Fruit fly (Drosophila melanogaster): Measurements from ENCODE around the gene PSMG1.

The PSMG1 gene

DNA sequence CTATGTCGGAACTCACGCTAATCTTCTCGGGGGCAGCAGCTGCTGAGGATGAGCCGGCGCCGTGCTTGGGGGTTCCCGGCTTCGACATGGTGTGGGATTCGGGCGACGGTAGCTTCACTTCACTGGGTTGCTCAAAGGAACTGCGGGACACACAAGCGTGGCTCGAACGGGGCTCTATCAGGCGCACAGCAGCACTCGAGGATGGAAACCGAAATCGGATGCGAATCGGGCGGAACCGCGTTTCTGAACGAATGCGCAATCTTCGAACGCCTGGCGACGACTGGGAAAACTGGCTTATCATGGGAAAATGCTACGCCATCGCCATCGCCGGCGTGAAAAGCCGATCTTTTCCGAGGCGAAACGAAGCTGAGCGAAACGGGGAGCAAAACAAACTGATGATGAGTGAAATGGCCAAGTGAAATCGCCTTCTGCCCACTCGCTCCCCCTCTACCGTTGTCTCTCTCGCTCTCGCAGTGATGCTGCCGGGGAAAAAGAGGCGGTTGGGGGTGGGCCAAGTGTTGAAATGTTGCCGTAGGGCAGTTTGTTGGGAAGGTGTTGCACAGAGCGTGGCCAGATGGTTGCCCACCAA, 22.4 kb downstream of the PSMG1 start:
- TF ChIP-seq ken (GFP tag; IDR thresholded peaks at IDR 0.05), result no peak
- TF ChIP-seq CG31224 (GFP tag; IDR thresholded peaks at IDR 0.05), result peak; percentile 70
- peak; percentile 53 for TF ChIP-seq abd-A (tag; optimal IDR thresholded peaks at IDR 0.05)
- peak; percentile 95 for TF ChIP-seq Deaf1 (tag; optimal IDR thresholded peaks at IDR 0.05)
- peak; percentile 72 for TF ChIP-seq z (GFP tag; IDR thresholded peaks at IDR 0.05)
- no peak for TF ChIP-seq tna (GFP tag; IDR thresholded peaks at IDR 0.05; ENCODE audit: partially characterized antibody)
- TF ChIP-seq Fer3 (tag; optimal IDR thresholded peaks at IDR 0.05), result no peak
- no peak for TF ChIP-seq CG17802 (tag; optimal IDR thresholded peaks at IDR 0.05)
- TF ChIP-seq gt (GFP tag; IDR thresholded peaks at IDR 0.05), result no peak
- peak; percentile 46 for TF ChIP-seq CG13894 (tag; optimal IDR thresholded peaks at IDR 0.05)
- TF ChIP-seq scrt (GFP tag; optimal IDR thresholded peaks at IDR 0.05), result peak; percentile 42
- no peak for TF ChIP-seq CG11504 (tag; optimal IDR thresholded peaks at IDR 0.05)
- no peak for TF ChIP-seq pzg (GFP tag; optimal IDR thresholded peaks at IDR 0.05)
- peak; percentile 30 for TF ChIP-seq CG1832 (GFP tag; optimal IDR thresholded peaks at IDR 0.05)
- TF ChIP-seq CG2712 (tag; optimal IDR thresholded peaks at IDR 0.05), result no peak
- TF ChIP-seq croc (GFP tag; conservative IDR thresholded peaks at IDR 0.05), result no peak
- TF ChIP-seq crol (GFP tag; IDR thresholded peaks at IDR 0.05), result 0 out of 2 replicates have a peak, but pooled peaks have one; percentile 28
- TF ChIP-seq Ets65A (GFP tag), result peak; percentile 93
- TF ChIP-seq NFAT (GFP tag; IDR thresholded peaks at IDR 0.05), result 0 out of 2 replicates have a peak, but pooled peaks have one; percentile 9
- 0 out of 2 replicates have a peak, but pooled peaks have one; percentile 14 for TF ChIP-seq CG10321 (GFP tag; IDR thresholded peaks at IDR 0.05)
- no peak for TF ChIP-seq CG8765 (GFP tag; IDR thresholded peaks at IDR 0.05)
- 0 out of 2 replicates have a peak, but pooled peaks have one; percentile 23 for TF ChIP-seq Bgb (GFP tag; IDR thresholded peaks at IDR 0.05; ENCODE audit: partially characterized antibody)

DNA sequence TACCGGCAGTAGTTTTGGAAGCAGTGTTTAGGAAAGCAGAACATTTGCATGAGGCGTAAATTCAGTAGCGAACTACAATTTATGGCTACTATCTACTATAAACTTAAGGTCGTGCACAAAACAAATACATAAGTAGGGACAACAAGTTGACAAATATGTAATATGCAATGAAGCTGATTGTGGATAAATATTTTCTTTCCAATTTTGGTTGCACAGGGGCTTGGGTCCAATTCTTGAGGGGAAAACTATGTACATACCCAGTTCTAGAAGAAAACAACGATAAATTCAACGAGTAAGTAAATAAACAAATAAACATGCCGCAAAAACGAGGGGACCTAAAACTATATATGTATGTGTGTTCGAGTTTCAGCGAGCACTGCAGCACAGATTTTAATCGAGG, 33.1 kb downstream of the PSMG1 start:
- peak; percentile 71 for TF ChIP-seq sens (GFP tag)
- TF ChIP-seq Optix (GFP tag; IDR thresholded peaks at IDR 0.05), result no peak
- peak; percentile 46 for TF ChIP-seq dmrt11E (tag; optimal IDR thresholded peaks at IDR 0.05)
- TF ChIP-seq Hmr (GFP tag; optimal IDR thresholded peaks at IDR 0.05), result no peak
- TF ChIP-seq MTF-1 (GFP tag; optimal IDR thresholded peaks at IDR 0.05; ENCODE audit: borderline replicate concordance), result peak; percentile 3
- no peak for TF ChIP-seq ap (GFP tag; IDR thresholded peaks at IDR 0.05)
- no peak for TF ChIP-seq oc (tag; optimal IDR thresholded peaks at IDR 0.05)
- TF ChIP-seq CG6854 (GFP tag; optimal IDR thresholded peaks at IDR 0.05), result no peak
- no peak for TF ChIP-seq Drgx (GFP tag; IDR thresholded peaks at IDR 0.05)
- no peak for TF ChIP-seq CG1603 (tag; optimal IDR thresholded peaks at IDR 0.05)
- TF ChIP-seq ac (GFP tag; optimal IDR thresholded peaks at IDR 0.05), result peak; percentile 39
- TF ChIP-seq gcm2 (GFP tag; optimal IDR thresholded peaks at IDR 0.05), result no peak
- peak; percentile 27 for TF ChIP-seq CG33557 (GFP tag; optimal IDR thresholded peaks at IDR 0.05)
- peak; percentile 39 for TF ChIP-seq CG6813 (GFP tag; optimal IDR thresholded peaks at IDR 0.05)
- TF ChIP-seq vvl (GFP tag; IDR thresholded peaks at IDR 0.05), result no peak
- no peak for TF ChIP-seq CG32767 (GFP tag; IDR thresholded peaks at IDR 0.05)
- no peak for TF ChIP-seq CG4730 (GFP tag; IDR thresholded peaks at IDR 0.05)
- TF ChIP-seq Lhr (GFP tag; optimal IDR thresholded peaks at IDR 0.05), result no peak
- TF ChIP-seq CG1647 (GFP tag; optimal IDR thresholded peaks at IDR 0.05), result no peak
- TF ChIP-seq Hey (tag; optimal IDR thresholded peaks at IDR 0.05), result no peak
- no peak for TF ChIP-seq CG30431 (GFP tag; optimal IDR thresholded peaks at IDR 0.05)
- TF ChIP-seq slou (GFP tag; optimal IDR thresholded peaks at IDR 0.05), result no peak
- no peak for TF ChIP-seq CG9609 (GFP tag; optimal IDR thresholded peaks at IDR 0.05)
- TF ChIP-seq Dp (GFP tag; optimal IDR thresholded peaks at IDR 0.05), result no peak
- TF ChIP-seq CG15514 (GFP tag; optimal IDR thresholded peaks at IDR 0.05), result no peak
- TF ChIP-seq CG15696 (tag; optimal IDR thresholded peaks at IDR 0.05), result peak; percentile 79
- no peak for TF ChIP-seq Hr39 (optimal IDR thresholded peaks at IDR 0.05)
- no peak for TF ChIP-seq HHEX (GFP tag; optimal IDR thresholded peaks at IDR 0.05)
- TF ChIP-seq fd102C (GFP tag; optimal IDR thresholded peaks at IDR 0.05), result no peak

Data from whole organism, embryonic.